Worm (Caenorhabditis elegans): ENCODE data around the gene T14B4.3.

The T14B4.3 gene

ce11 chrII:6736066-6736465 is 1.3 kb downstream of the T14B4.3 start, which contains the start of gene mrps-18.C (continued):
- TF ChIP-seq repo-1 (tag; optimal IDR thresholded peaks at IDR 0.05), result peak; percentile 36
- no peak for TF ChIP-seq madf-8 (GFP tag; conservative IDR thresholded peaks at IDR 0.05)
- no peak for TF ChIP-seq hrde-1 (tag; optimal IDR thresholded peaks at IDR 0.05; ENCODE audit: borderline replicate concordance)
- TF ChIP-seq ceh-27 (GFP tag; optimal IDR thresholded peaks at IDR 0.05), result no peak
- TF ChIP-seq lin-35 (GFP tag; optimal IDR thresholded peaks at IDR 0.05), result no peak
- TF ChIP-seq rpc-1 (optimal IDR thresholded peaks at IDR 0.05), result no peak
- no peak for TF ChIP-seq rpc-1 (tag; optimal IDR thresholded peaks at IDR 0.05)
- no peak for TF ChIP-seq F49E8.2 (tag; optimal IDR thresholded peaks at IDR 0.05; ENCODE audit: insufficient read depth)
- TF ChIP-seq madf-6 (GFP tag; IDR thresholded peaks at IDR 0.05), result peak; percentile 47
- no peak for TF ChIP-seq ceh-79 (tag; optimal IDR thresholded peaks at IDR 0.05)
- TF ChIP-seq nhr-179 (tag; optimal IDR thresholded peaks at IDR 0.05), result no peak
- 0 out of 2 replicates have a peak, but pooled peaks have one; percentile 27 for TF ChIP-seq hsf-1 (GFP tag; IDR thresholded peaks at IDR 0.05)
- TF ChIP-seq nfyb-1 (GFP tag; IDR thresholded peaks at IDR 0.05), result no peak
- no peak for TF ChIP-seq cebp-1 (GFP tag; IDR thresholded peaks at IDR 0.05)
- TF ChIP-seq cebp-1 (tag; optimal IDR thresholded peaks at IDR 0.05), result no peak
- TF ChIP-seq athp-1 (tag; optimal IDR thresholded peaks at IDR 0.05), result peak; percentile 22
- no peak for TF ChIP-seq attf-5 (GFP tag; optimal IDR thresholded peaks at IDR 0.05)
- TF ChIP-seq F23B12.7 (tag; optimal IDR thresholded peaks at IDR 0.05; ENCODE audit: insufficient read depth), result no peak
- TF ChIP-seq lsy-27 (tag; optimal IDR thresholded peaks at IDR 0.05; ENCODE audit: borderline replicate concordance, insufficient read depth), result no peak
- TF ChIP-seq K12H6.12 (tag; optimal IDR thresholded peaks at IDR 0.05), result no peak
- no peak for TF ChIP-seq ceh-58 (GFP tag; IDR thresholded peaks at IDR 0.05)

ce11 chrII:6736604-6737003 is 1.9 kb downstream of the T14B4.3 start, which contains the start of gene T14B4.1:
Gene T14B4.1, plus strand, starts transcription at chrII:6736904.
- TF ChIP-seq chd-7 (tag; optimal IDR thresholded peaks at IDR 0.05), result no peak
- TF ChIP-seq akir-1 (GFP tag; optimal IDR thresholded peaks at IDR 0.05), result no peak
- TF ChIP-seq egl-44 (GFP tag; IDR thresholded peaks at IDR 0.05), result no peak
- TF ChIP-seq lsy-27 (tag; optimal IDR thresholded peaks at IDR 0.05; ENCODE audit: borderline replicate concordance, insufficient read depth), result no peak

ce11 chrII:6741428-6741827 is 6.7 kb downstream of the T14B4.3 start, which contains the start of gene exos-8:
Gene exos-8, plus strand, starts transcription at chrII:6741691.
- TF ChIP-seq madf-3 (GFP tag; IDR thresholded peaks at IDR 0.05) (0 out of 2 replicates have a peak, but pooled peaks have one; percentile 15), madf-10 (tag; optimal IDR thresholded peaks at IDR 0.05) (peak; percentile 50), mcd-1 (GFP tag; IDR thresholded peaks at IDR 0.05) (peak; percentile 92), hmg-1.2 (GFP tag; IDR thresholded peaks at IDR 0.05) (peak; percentile 41; the same call in 1 of the 2 replicates), ztf-3 (GFP tag; optimal IDR thresholded peaks at IDR 0.05) (no peak), ets-4 (GFP tag; optimal IDR thresholded peaks at IDR 0.05) (no peak), dpff-1 (tag; optimal IDR thresholded peaks at IDR 0.05) (no peak), bed-2 (GFP tag; IDR thresholded peaks at IDR 0.05) (peak; percentile 64; the same call in 1 of the 2 replicates), somi-1 (GFP tag; optimal IDR thresholded peaks at IDR 0.05) (no peak), attf-5 (GFP tag; optimal IDR thresholded peaks at IDR 0.05) (peak; percentile 87), B0035.1 (tag; optimal IDR thresholded peaks at IDR 0.05) (no peak), nhr-179 (tag; optimal IDR thresholded peaks at IDR 0.05) (no peak), ceh-27 (GFP tag; optimal IDR thresholded peaks at IDR 0.05) (peak; percentile 60), F52B5.7 (tag; optimal IDR thresholded peaks at IDR 0.05) (no peak), Y67H2A.10 (GFP tag; conservative IDR thresholded peaks at IDR 0.05) (no peak), attf-6 (GFP tag; IDR thresholded peaks at IDR 0.05) (no peak), chd-7 (tag; optimal IDR thresholded peaks at IDR 0.05) (no peak), ccch-3 (GFP tag; optimal IDR thresholded peaks at IDR 0.05) (no peak), unc-130 (GFP tag; optimal IDR thresholded peaks at IDR 0.05) (peak; percentile 71), Y95B8A.8 (GFP tag; IDR thresholded peaks at IDR 0.05) (no peak), ztf-25 (GFP tag; IDR thresholded peaks at IDR 0.05) (no peak), lin-26 (GFP tag; IDR thresholded peaks at IDR 0.05) (0 out of 2 replicates have a peak, but pooled peaks have one; percentile 51), F37B4.10 (GFP tag; IDR thresholded peaks at IDR 0.05) (no peak), lin-54 (GFP tag; optimal IDR thresholded peaks at IDR 0.05) (peak; percentile 40), zim-3 (tag; optimal IDR thresholded peaks at IDR 0.05) (no peak), mxl-1 (tag; optimal IDR thresholded peaks at IDR 0.05) (no peak)

Data from whole organism, young adult.